Worm (Caenorhabditis elegans) whole organism, young adult: ENCODE results near the gene W02H5.2.

ENCODE experiments used
- B0261.1 ChIP-seq: sonication (generic microtip); optimal IDR thresholded peaks from 2 replicates; lab custom pipeline; 2016; ENCODE audit warnings: mild to moderate bottlenecking, missing genetic modification characterization, moderate library complexity, missing compliant biosample characterization
- F37B4.10 ChIP-seq: fragments of 200-800 bp; sonication (Bioruptor generic); IDR thresholded peaks from 2 replicates; pipeline ENCODE4 v1.3.6; 2022; ENCODE audit warnings: missing genetic modification characterization, missing compliant biosample characterization

DNA sequence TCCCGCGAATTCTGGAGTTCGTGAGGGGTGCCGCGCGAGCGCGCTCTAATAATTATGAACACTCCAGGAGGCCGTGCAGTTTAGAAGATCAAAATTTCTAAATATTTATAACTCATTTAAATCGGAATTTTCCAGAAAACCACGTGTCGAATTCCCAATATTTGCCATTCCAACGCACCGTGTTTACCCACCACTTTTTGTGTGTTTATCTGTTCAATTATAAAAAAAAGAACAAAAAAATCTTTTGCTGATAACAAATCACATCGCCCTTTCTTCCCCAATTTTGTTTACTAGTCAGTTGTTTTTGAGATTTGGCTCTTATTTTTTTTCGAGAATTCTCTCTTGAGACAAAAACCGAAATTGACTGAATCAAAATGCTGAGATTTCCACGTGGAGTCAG, 17.0 kb downstream of the W02H5.2 start:
- TF ChIP-seq F37B4.10 (no peak), B0261.1 (tag; lab: Kevin White, UChicago) (no peak)
